Fruit fly (Drosophila melanogaster) whole organism, pupa: ENCODE results near the gene CG9747.

Experiments
- CG10348 ChIP-seq: fragments of 200-800 bp; sonication (Bioruptor generic); IDR thresholded peaks from 2 replicates; pipeline ENCODE4 v1.3.6; 2022; ENCODE audit warnings: missing biosample characterization, missing genetic modification characterization
- CG12605 ChIP-seq: fragments of 200-800 bp; sonication (Bioruptor generic); IDR thresholded peaks from 2 replicates; pipeline ENCODE4 v1.3.6; 2022; ENCODE audit warnings: missing biosample characterization, missing genetic modification characterization
- CG13204 ChIP-seq: fragments of 200-800 bp; sonication (Bioruptor generic); optimal IDR thresholded peaks from 2 replicates; lab custom pipeline; 2018; ENCODE audit warnings: missing biosample characterization, mild to moderate bottlenecking, missing genetic modification characterization, moderate library complexity
- CG14655 ChIP-seq: fragments of 200-800 bp; sonication (Bioruptor generic); optimal IDR thresholded peaks from 3 replicates; lab custom pipeline; 2017; ENCODE audit warnings: mild to moderate bottlenecking, missing biosample characterization, missing genetic modification reagents, missing genetic modification characterization
- CG15710 ChIP-seq: fragments of 200-800 bp; sonication (Bioruptor generic); optimal IDR thresholded peaks from 2 replicates; lab custom pipeline; 2018; ENCODE audit warnings: missing biosample characterization, mild to moderate bottlenecking, missing genetic modification characterization, moderate library complexity
- CG17806 ChIP-seq: fragments of 200-800 bp; sonication (Bioruptor generic); optimal IDR thresholded peaks from 2 replicates; lab custom pipeline; 2018; ENCODE audit warnings: missing biosample characterization, mild to moderate bottlenecking, missing genetic modification characterization, moderate library complexity
- CG32121 ChIP-seq: fragments of 200-800 bp; sonication (Bioruptor generic); IDR thresholded peaks from 2 replicates; pipeline ENCODE4 v1.3.6; 2022; ENCODE audit warnings: missing biosample characterization, missing genetic modification characterization
- CG34367 ChIP-seq: fragments of 200-800 bp; sonication (Bioruptor generic); optimal IDR thresholded peaks from 2 replicates; lab custom pipeline; 2018; ENCODE audit warnings: missing biosample characterization, mild to moderate bottlenecking, missing genetic modification characterization
- CG4496 ChIP-seq: fragments of 200-800 bp; sonication (Bioruptor generic); IDR thresholded peaks from 3 replicates; pipeline ENCODE4 v1.3.6; 2022; ENCODE audit warnings: missing biosample characterization, missing genetic modification characterization
- CG8159 ChIP-seq: fragments of 200-800 bp; sonication (Bioruptor generic); optimal IDR thresholded peaks from 3 replicates; lab custom pipeline; 2018; ENCODE audit warnings: missing biosample characterization, mild to moderate bottlenecking, missing genetic modification characterization, moderate library complexity
- CG8301 ChIP-seq: fragments of 200-800 bp; sonication (Bioruptor generic); optimal IDR thresholded peaks from 2 replicates; lab custom pipeline; 2018; ENCODE audit warnings: missing biosample characterization, mild to moderate bottlenecking, missing genetic modification characterization
- CG9948 ChIP-seq: fragments of 200-800 bp; sonication (Bioruptor generic); optimal IDR thresholded peaks from 2 replicates; lab custom pipeline; 2018; ENCODE audit warnings: missing biosample characterization, mild to moderate bottlenecking, missing genetic modification characterization, moderate library complexity
- D1 ChIP-seq: fragments of 200-800 bp; sonication (Bioruptor generic); optimal IDR thresholded peaks from 2 replicates; lab custom pipeline; 2018; ENCODE audit warnings: missing biosample characterization, mild to moderate bottlenecking, missing genetic modification characterization, moderate library complexity
- EcR ChIP-seq: fragments of 200-800 bp; sonication (Bioruptor generic); optimal IDR thresholded peaks from 3 replicates; lab custom pipeline; 2019; ENCODE audit warnings: missing biosample characterization, missing genetic modification characterization, mild to moderate bottlenecking, moderate library complexity, missing genetic modification reagents
- Ets98B ChIP-seq: fragments of 200-800 bp; sonication (Bioruptor generic); IDR thresholded peaks from 2 replicates; pipeline ENCODE4 v1.3.6; 2022; ENCODE audit warnings: missing biosample characterization, missing genetic modification characterization
- Pif1A ChIP-seq: fragments of 200-800 bp; sonication (Bioruptor generic); optimal IDR thresholded peaks from 3 replicates; lab custom pipeline; 2016; ENCODE audit warnings: missing biosample characterization, missing genetic modification characterization
- Pif1B ChIP-seq: fragments of 200-800 bp; sonication (Bioruptor generic); optimal IDR thresholded peaks from 3 replicates; lab custom pipeline; 2016; ENCODE audit warnings: missing biosample characterization, missing genetic modification characterization
- Snoo ChIP-seq: fragments of 200-800 bp; sonication (Bioruptor generic); optimal IDR thresholded peaks from 3 replicates; lab custom pipeline; 2017; ENCODE audit warnings: missing biosample characterization, mild to moderate bottlenecking, missing genetic modification characterization, inconsistent platforms
- fd96Ca ChIP-seq: fragments of 200-800 bp; sonication (Bioruptor generic); IDR thresholded peaks from 3 replicates; pipeline ENCODE4 v1.3.6; 2022; ENCODE audit warnings: missing biosample characterization, missing genetic modification characterization
- gl ChIP-seq: fragments of 200-800 bp; sonication (Bioruptor generic); optimal IDR thresholded peaks from 2 replicates; lab custom pipeline; 2018; ENCODE audit warnings: missing biosample characterization, mild to moderate bottlenecking, missing genetic modification characterization
- rn ChIP-seq: fragments of 200-800 bp; sonication (Bioruptor generic); IDR thresholded peaks from 2 replicates; pipeline ENCODE4 v1.3.6; 2022; ENCODE audit warnings: missing biosample characterization, missing genetic modification characterization

The CG9747 gene

dm6 chr3R:30205946-30206345, 14.9 kb upstream of the CG9747 start:
- no peak for TF ChIP-seq gl (tag; lab: Kevin White, UChicago)
- no peak for TF ChIP-seq CG15710 (tag; lab: Kevin White, UChicago)
- no peak for TF ChIP-seq Pif1B (GFP tag; lab: Kevin White, UChicago)
- TF ChIP-seq CG34367 (tag; lab: Kevin White, UChicago), result no peak
- TF ChIP-seq D1 (tag; lab: Kevin White, UChicago), result no peak
- TF ChIP-seq Ets98B, result no peak
- no peak for TF ChIP-seq CG10348 (GFP tag; lab: Robert Waterston, UW)
- TF ChIP-seq CG13204 (GFP tag; lab: Kevin White, UChicago), result no peak

- no peak for TF ChIP-seq CG4496 (GFP tag; lab: Robert Waterston, UW)
- TF ChIP-seq CG14655 (GFP tag; lab: Kevin White, UChicago), result no peak
- no peak for TF ChIP-seq CG13204 (GFP tag; lab: Kevin White, UChicago)
- TF ChIP-seq Ets98B, result no peak
- no peak for TF ChIP-seq CG8301 (tag; lab: Kevin White, UChicago)
- TF ChIP-seq CG32121, result no peak
- no peak for TF ChIP-seq D1 (tag; lab: Kevin White, UChicago)
- TF ChIP-seq CG9948 (tag; lab: Kevin White, UChicago), result no peak
- no peak for TF ChIP-seq gl (tag; lab: Kevin White, UChicago)
- TF ChIP-seq Snoo, result no peak
- no peak for TF ChIP-seq CG8159
- no peak for TF ChIP-seq Pif1A (GFP tag; lab: Kevin White, UChicago)
- no peak for TF ChIP-seq CG34367 (tag; lab: Kevin White, UChicago)
- no peak for TF ChIP-seq CG15710 (tag; lab: Kevin White, UChicago)
- TF ChIP-seq EcR (GFP tag; lab: Kevin White, UChicago), result no peak
- no peak for TF ChIP-seq CG12605 (GFP tag; lab: Robert Waterston, UW)
- TF ChIP-seq Pif1B (GFP tag; lab: Kevin White, UChicago), result no peak
- TF ChIP-seq CG10348 (GFP tag; lab: Robert Waterston, UW), result no peak
- TF ChIP-seq rn (GFP tag; lab: Robert Waterston, UW), result no peak
- TF ChIP-seq fd96Ca, result no peak
- TF ChIP-seq, all 21 proteins: peak for 0
These were observed 13.1 kb upstream of the CG9747 start for dm6 chr3R:30204004-30204603.

dm6 chr3R:30203104-30203986, 12.3 kb upstream of the CG9747 start:
- TF ChIP-seq CG8301 (tag; lab: Kevin White, UChicago), result peak; percentile 81
- peak; percentile 81 for TF ChIP-seq CG32121
- TF ChIP-seq CG17806 (tag; lab: Kevin White, UChicago), result peak; percentile 67
- no peak for TF ChIP-seq D1 (tag; lab: Kevin White, UChicago)
- peak; percentile 77 for TF ChIP-seq CG14655 (GFP tag; lab: Kevin White, UChicago)
- TF ChIP-seq CG10348 (GFP tag; lab: Robert Waterston, UW), result peak; percentile 78
- peak; percentile 50 for TF ChIP-seq gl (tag; lab: Kevin White, UChicago)
- TF ChIP-seq Pif1A (GFP tag; lab: Kevin White, UChicago), result peak; percentile 79
- peak; percentile 74 for TF ChIP-seq CG8159
- TF ChIP-seq CG9948 (tag; lab: Kevin White, UChicago), result peak; percentile 68
- TF ChIP-seq Ets98B, result peak; percentile 83
- TF ChIP-seq CG13204 (GFP tag; lab: Kevin White, UChicago), result no peak
- peak; percentile 57 for TF ChIP-seq rn (GFP tag; lab: Robert Waterston, UW)
- TF ChIP-seq CG12605 (GFP tag; lab: Robert Waterston, UW), result peak; percentile 65; the same call in 1 of the 2 replicates
- TF ChIP-seq EcR (GFP tag; lab: Kevin White, UChicago), result peak; percentile 24
- TF ChIP-seq CG34367 (tag; lab: Kevin White, UChicago), result peak; percentile 30
- TF ChIP-seq Pif1B (GFP tag; lab: Kevin White, UChicago), result peak; percentile 77
- peak; percentile 80 for TF ChIP-seq CG4496 (GFP tag; lab: Robert Waterston, UW)
- peak; percentile 57 for TF ChIP-seq CG15710 (tag; lab: Kevin White, UChicago)
- peak; percentile 25 for TF ChIP-seq Snoo
- peak; percentile 84 for TF ChIP-seq fd96Ca

dm6 chr3R:30202898-30203103, 11.7 kb upstream of the CG9747 start, which contains the start of gene CG9743:
Gene CG9743 (minus strand): TSS chr3R:30202998.
- no peak for TF ChIP-seq CG14655 (GFP tag; lab: Kevin White, UChicago)
- no peak for TF ChIP-seq Ets98B
- TF ChIP-seq fd96Ca, result no peak
- no peak for TF ChIP-seq Snoo
- no peak for TF ChIP-seq CG32121
- TF ChIP-seq CG13204 (GFP tag; lab: Kevin White, UChicago), result no peak
- TF ChIP-seq D1 (tag; lab: Kevin White, UChicago), result no peak
- TF ChIP-seq CG9948 (tag; lab: Kevin White, UChicago), result no peak
- TF ChIP-seq CG17806 (tag; lab: Kevin White, UChicago), result no peak
- no peak for TF ChIP-seq gl (tag; lab: Kevin White, UChicago)

dm6 chr3R:30201064-30201463, 10.0 kb upstream of the CG9747 start:
- no peak for TF ChIP-seq CG34367 (tag; lab: Kevin White, UChicago)
- no peak for TF ChIP-seq Pif1B (GFP tag; lab: Kevin White, UChicago)
- TF ChIP-seq, all 21 proteins: peak for 0
